Worm (Caenorhabditis elegans): Measurements from ENCODE around the gene ZC15.3.
"Not testable (repeated sequence)": the region's sequence is repeated elsewhere in the genome, so short reads cannot be mapped to it uniquely, and the experiment has no call there.

Gene ZC15.3

DNA sequence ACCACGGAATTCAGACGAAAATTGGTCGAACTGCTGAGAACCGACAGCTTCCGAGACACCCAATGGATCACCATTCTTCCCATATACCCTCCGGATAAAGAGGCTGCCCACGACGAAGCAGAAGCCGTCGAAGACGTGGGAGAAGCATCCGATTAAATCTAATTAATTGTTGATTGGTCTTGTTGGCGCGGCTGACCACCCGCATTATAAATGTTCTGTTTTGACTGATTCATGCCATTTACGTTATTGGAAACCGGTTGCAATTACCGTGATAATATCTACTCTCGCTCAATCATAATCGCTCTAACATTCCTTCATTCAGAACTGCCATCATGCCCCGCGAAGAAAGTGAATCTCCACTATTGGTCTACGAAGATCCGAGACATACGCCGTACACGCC, at the start of gene ZC15.3:
Gene ZC15.3 (plus strand): TSS at position 301 of the 400 bp plus-strand sequence.
- not testable (repeated sequence) for TF ChIP-seq elt-1 (tag; optimal IDR thresholded peaks at IDR 0.05; ENCODE audit: borderline replicate concordance, insufficient read depth); unc-39 (tag; optimal IDR thresholded peaks at IDR 0.05); nhr-76 (tag; optimal IDR thresholded peaks at IDR 0.05)

- no peak for TF ChIP-seq unc-120 (tag; optimal IDR thresholded peaks at IDR 0.05; ENCODE audit: poor library complexity, severe bottlenecking)
- no peak for TF ChIP-seq elt-3 (tag; optimal IDR thresholded peaks at IDR 0.05)
- no peak for TF ChIP-seq cnd-1 (tag; optimal IDR thresholded peaks at IDR 0.05)
- TF ChIP-seq blmp-1 (tag; optimal IDR thresholded peaks at IDR 0.05), result no peak
- no peak for TF ChIP-seq mep-1 (tag; optimal IDR thresholded peaks at IDR 0.05)
- TF ChIP-seq unc-39 (tag; optimal IDR thresholded peaks at IDR 0.05), result no peak
- TF ChIP-seq pha-4 (tag; optimal IDR thresholded peaks at IDR 0.05), result no peak
- TF ChIP-seq ztf-11 (tag; optimal IDR thresholded peaks at IDR 0.05), result no peak
- TF ChIP-seq lin-32 (GFP tag; optimal IDR thresholded peaks at IDR 0.05), result no peak
- TF ChIP-seq nhr-76 (tag; optimal IDR thresholded peaks at IDR 0.05), result no peak
- TF ChIP-seq drap-1 (GFP tag; optimal IDR thresholded peaks at IDR 0.05), result no peak
- TF ChIP-seq nhr-28 (tag; optimal IDR thresholded peaks at IDR 0.05), result no peak
- no peak for TF ChIP-seq snpc-4 (tag; optimal IDR thresholded peaks at IDR 0.05)
- TF ChIP-seq lsy-2 (tag; optimal IDR thresholded peaks at IDR 0.05), result no peak
Measured at ce11 chrV:20266992-20267391, 36.4 kb upstream of the ZC15.3 start, which contains the start of gene mdt-17. Gene mdt-17 (minus strand): TSS chrV:20267247.

- TF ChIP-seq nhr-76 (tag; optimal IDR thresholded peaks at IDR 0.05) (no peak), mep-1 (tag; optimal IDR thresholded peaks at IDR 0.05) (peak; percentile 77), ztf-11 (tag; optimal IDR thresholded peaks at IDR 0.05) (no peak), lsy-2 (tag; optimal IDR thresholded peaks at IDR 0.05) (peak; percentile 47), elt-3 (tag; optimal IDR thresholded peaks at IDR 0.05) (no peak), M03D4.4 (tag; optimal IDR thresholded peaks at IDR 0.05) (no peak), ceh-43 (GFP tag; optimal IDR thresholded peaks at IDR 0.05) (peak; percentile 4), nhr-237 (tag; optimal IDR thresholded peaks at IDR 0.05) (peak; percentile 20), ces-1 (GFP tag; optimal IDR thresholded peaks at IDR 0.05) (peak; percentile 61), tbx-8 (GFP tag; optimal IDR thresholded peaks at IDR 0.05) (no peak), pha-4 (tag; optimal IDR thresholded peaks at IDR 0.05) (no peak)
Measured at ce11 chrV:20269661-20270137, 33.7 kb upstream of the ZC15.3 start, which contains the start of the genes prmt-1 and cdkr-3. Gene prmt-1 (minus strand): TSS chrV:20269711. Gene cdkr-3 (plus strand): TSS chrV:20270107.

DNA sequence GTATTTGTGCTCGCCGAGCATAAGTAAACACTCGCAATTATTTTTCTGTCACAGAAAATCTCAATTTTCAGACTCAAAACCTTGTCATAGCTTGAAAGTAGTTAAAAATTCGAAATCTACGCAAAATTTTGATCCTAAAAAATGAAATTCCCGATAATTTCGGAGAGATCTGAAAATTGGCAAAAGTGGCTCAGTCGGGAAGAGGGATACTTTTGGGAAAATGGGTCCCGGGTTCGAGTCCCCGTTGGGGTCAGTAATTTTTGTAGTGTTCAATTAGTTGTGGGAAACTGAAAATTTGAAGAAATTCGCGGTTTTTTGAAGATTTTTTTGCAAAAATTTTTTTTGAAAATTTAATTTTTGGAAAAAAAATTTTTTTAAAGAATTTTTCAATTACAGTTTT, 26.5 kb upstream of the ZC15.3 start:
- TF ChIP-seq unc-62 (GFP tag; optimal IDR thresholded peaks at IDR 0.05) (no peak), unc-39 (tag; optimal IDR thresholded peaks at IDR 0.05) (no peak), mls-2 (tag; optimal IDR thresholded peaks at IDR 0.05) (no peak), nhr-237 (tag; optimal IDR thresholded peaks at IDR 0.05) (no peak), lin-13 (tag; optimal IDR thresholded peaks at IDR 0.05) (no peak), pha-4 (tag; optimal IDR thresholded peaks at IDR 0.05) (no peak), ceh-83 (GFP tag; optimal IDR thresholded peaks at IDR 0.05) (no peak), hlh-1 (tag; optimal IDR thresholded peaks at IDR 0.05) (no peak), bed-3 (GFP tag; optimal IDR thresholded peaks at IDR 0.05) (no peak)

- TF ChIP-seq ceh-39 (tag; optimal IDR thresholded peaks at IDR 0.05) (no peak), elt-1 (tag; optimal IDR thresholded peaks at IDR 0.05; ENCODE audit: borderline replicate concordance, insufficient read depth) (no peak), sem-2 (GFP tag; optimal IDR thresholded peaks at IDR 0.05) (no peak), bed-3 (GFP tag; optimal IDR thresholded peaks at IDR 0.05) (no peak), unc-62 (GFP tag; optimal IDR thresholded peaks at IDR 0.05) (no peak), flh-1 (GFP tag; optimal IDR thresholded peaks at IDR 0.05) (no peak), nhr-2 (tag; optimal IDR thresholded peaks at IDR 0.05) (no peak), drap-1 (GFP tag; optimal IDR thresholded peaks at IDR 0.05) (no peak), tbx-8 (GFP tag; optimal IDR thresholded peaks at IDR 0.05) (no peak), mab-5 (tag; optimal IDR thresholded peaks at IDR 0.05) (no peak), mep-1 (tag; optimal IDR thresholded peaks at IDR 0.05) (no peak), ceh-83 (GFP tag; optimal IDR thresholded peaks at IDR 0.05) (no peak), ztf-11 (tag; optimal IDR thresholded peaks at IDR 0.05) (no peak), sptf-1 (tag; optimal IDR thresholded peaks at IDR 0.05) (no peak), zip-8 (tag; optimal IDR thresholded peaks at IDR 0.05) (no peak), ham-2 (GFP tag; optimal IDR thresholded peaks at IDR 0.05) (no peak), nhr-237 (tag; optimal IDR thresholded peaks at IDR 0.05) (no peak)
Measured at ce11 chrV:20279309-20279708, 24.1 kb upstream of the ZC15.3 start.
